Fruit fly (Drosophila melanogaster) whole organism, embryonic: ENCODE data around the gene prtp.

Experiments used
- ATbp ChIP-seq: fragments of 200-800 bp; sonication (Bioruptor generic); optimal IDR thresholded peaks from 2 replicates; lab custom pipeline; 2017; ENCODE audit warnings: missing biosample characterization, mild to moderate bottlenecking, missing genetic modification characterization, missing genetic modification reagents
- Abd-B ChIP-seq: fragments of 200-800 bp; sonication (Bioruptor generic); optimal IDR thresholded peaks from 2 replicates; lab custom pipeline; 2018; ENCODE audit warnings: missing biosample characterization, mild to moderate bottlenecking, missing genetic modification characterization, moderate library complexity
- Adf1 ChIP-seq: fragments of 200-800 bp; sonication (Bioruptor generic); IDR thresholded peaks from 2 replicates; pipeline ENCODE4 v1.3.6; 2022; ENCODE audit warnings: missing biosample characterization, missing genetic modification characterization
- BtbVII ChIP-seq: fragments of 200-800 bp; sonication (Bioruptor generic); optimal IDR thresholded peaks from 3 replicates; lab custom pipeline; 2017; ENCODE audit warnings: missing biosample characterization, mild to moderate bottlenecking, missing genetic modification characterization
- CG10543 ChIP-seq: fragments of 200-800 bp; sonication (Bioruptor generic); optimal IDR thresholded peaks from 3 replicates; lab custom pipeline; 2017; ENCODE audit warnings: missing biosample characterization, mild to moderate bottlenecking, missing genetic modification characterization, moderate library complexity
- CG11093 ChIP-seq: fragments of 200-800 bp; sonication (Bioruptor generic); IDR thresholded peaks from 3 replicates; pipeline ENCODE4 v1.3.6; 2022; ENCODE audit warnings: missing biosample characterization, missing genetic modification characterization
- CG12659 ChIP-seq: fragments of 200-800 bp; sonication (Bioruptor generic); optimal IDR thresholded peaks from 3 replicates; lab custom pipeline; 2017; ENCODE audit warnings: mild to moderate bottlenecking, missing biosample characterization, missing genetic modification reagents, missing genetic modification characterization
- CG12769 ChIP-seq: fragments of 200-800 bp; sonication (Bioruptor generic); optimal IDR thresholded peaks from 2 replicates; lab custom pipeline; 2019; ENCODE audit warnings: missing biosample characterization, mild to moderate bottlenecking, missing genetic modification characterization, moderate library complexity
- CG15514 ChIP-seq: fragments of 200-800 bp; sonication (Bioruptor generic); optimal IDR thresholded peaks from 3 replicates; lab custom pipeline; 2017; ENCODE audit warnings: missing biosample characterization, missing genetic modification characterization, mild to moderate bottlenecking, moderate library complexity, missing genetic modification reagents
- CG1603 ChIP-seq: fragments of 200-800 bp; sonication (Bioruptor generic); optimal IDR thresholded peaks from 2 replicates; lab custom pipeline; 2019; ENCODE audit warnings: missing biosample characterization, mild to moderate bottlenecking, missing genetic modification characterization, moderate library complexity
- CG17359 ChIP-seq: fragments of 200-800 bp; sonication (Bioruptor generic); optimal IDR thresholded peaks from 3 replicates; lab custom pipeline; 2018; ENCODE audit warnings: missing biosample characterization, mild to moderate bottlenecking, missing genetic modification characterization, moderate library complexity
- CG2120 ChIP-seq: fragments of 200-800 bp; sonication (Bioruptor generic); optimal IDR thresholded peaks from 3 replicates; lab custom pipeline; 2016; ENCODE audit warnings: missing biosample characterization, missing genetic modification characterization
- CG2678 ChIP-seq: fragments of 200-800 bp; sonication (Bioruptor generic); optimal IDR thresholded peaks from 3 replicates; lab custom pipeline; 2019; ENCODE audit warnings: missing biosample characterization, mild to moderate bottlenecking, missing genetic modification characterization, moderate library complexity
- CG42726 ChIP-seq: fragments of 200-800 bp; sonication (Bioruptor generic); IDR thresholded peaks from 2 replicates; pipeline ENCODE4 v1.3.6; 2022; ENCODE audit warnings: missing biosample characterization, missing genetic modification characterization; ENCODE audit not compliant: partially characterized antibody
- CG7271 ChIP-seq: fragments of 200-800 bp; sonication (Bioruptor generic); optimal IDR thresholded peaks from 2 replicates; lab custom pipeline; 2018; ENCODE audit warnings: missing biosample characterization, mild to moderate bottlenecking, missing genetic modification characterization, moderate library complexity
- CG8290 ChIP-seq, 3 experiments: fragments of 200-800 bp; sonication (Bioruptor generic); optimal IDR thresholded peaks; 2 replicates each; lab custom pipeline; 2016 to 2019; ENCODE audit warnings: missing biosample characterization in 3 of 3, missing genetic modification characterization in 3 of 3, mild to moderate bottlenecking in 2 of 3, moderate library complexity in 1 of 3
- CG9932 ChIP-seq: fragments of 200-800 bp; sonication (Bioruptor generic); IDR thresholded peaks from 2 replicates; pipeline ENCODE4 v1.3.6; 2022; ENCODE audit warnings: missing biosample characterization, missing genetic modification characterization
- CkIIα-i1 ChIP-seq: fragments of 200-800 bp; sonication (Bioruptor generic); IDR thresholded peaks from 2 replicates; pipeline ENCODE4 v1.3.6; 2022; ENCODE audit warnings: missing biosample characterization, missing genetic modification characterization
- D19A ChIP-seq: fragments of 200-800 bp; optimal IDR thresholded peaks from 3 replicates; lab custom pipeline; 2019; ENCODE audit warnings: missing biosample characterization, mild to moderate bottlenecking, missing genetic modification characterization, moderate library complexity
- Deaf1 ChIP-seq: fragments of 200-800 bp; optimal IDR thresholded peaks from 3 replicates; lab custom pipeline; 2019; ENCODE audit warnings: missing biosample characterization, mild to moderate bottlenecking, missing genetic modification characterization, moderate library complexity
- Dip2 ChIP-seq: fragments of 200-800 bp; sonication (Bioruptor generic); IDR thresholded peaks from 2 replicates; pipeline ENCODE4 v1.3.6; 2022; ENCODE audit warnings: missing biosample characterization, missing genetic modification characterization
- Dp ChIP-seq: fragments of 200-800 bp; sonication (Bioruptor generic); optimal IDR thresholded peaks from 2 replicates; lab custom pipeline; 2018; ENCODE audit warnings: missing biosample characterization, mild to moderate bottlenecking, missing genetic modification characterization, moderate library complexity
- Drgx ChIP-seq: fragments of 200-800 bp; sonication (Bioruptor generic); IDR thresholded peaks from 2 replicates; pipeline ENCODE4 v1.3.6; 2022; ENCODE audit warnings: missing biosample characterization, missing genetic modification characterization
- Fer2 ChIP-seq: fragments of 200-800 bp; sonication (Bioruptor generic); optimal IDR thresholded peaks from 2 replicates; lab custom pipeline; 2018; ENCODE audit warnings: missing biosample characterization, mild to moderate bottlenecking, missing genetic modification characterization, moderate library complexity
- GATAe ChIP-seq: fragments of 200-800 bp; sonication (Bioruptor generic); conservative IDR thresholded peaks from 2 replicates; pipeline ENCODE4 v1.3.6; 2022; ENCODE audit warnings: missing biosample characterization, missing genetic modification characterization
- HmgZ ChIP-seq: fragments of 200-800 bp; sonication (Bioruptor generic); optimal IDR thresholded peaks from 2 replicates; lab custom pipeline; 2018; ENCODE audit warnings: missing biosample characterization, mild to moderate bottlenecking, missing genetic modification characterization
- Hr3 ChIP-seq: fragments of 200-800 bp; sonication (Bioruptor generic); optimal IDR thresholded peaks from 3 replicates; lab custom pipeline; 2016; ENCODE audit warnings: missing biosample characterization, missing genetic modification characterization
- Med ChIP-seq: fragments of 200-800 bp; sonication (Bioruptor generic); peaks from one replicate; lab custom pipeline; 2016; ENCODE audit warnings: missing biosample characterization, missing genetic modification characterization, mild to moderate bottlenecking, inconsistent platforms, moderate library complexity
- Meics ChIP-seq: fragments of 200-800 bp; sonication (Bioruptor generic); optimal IDR thresholded peaks from 2 replicates; lab custom pipeline; 2017; ENCODE audit warnings: missing biosample characterization, mild to moderate bottlenecking, missing genetic modification characterization
- Mes4 ChIP-seq: fragments of 200-800 bp; sonication (Bioruptor generic); optimal IDR thresholded peaks from 2 replicates; lab custom pipeline; 2016; ENCODE audit warnings: missing biosample characterization, missing genetic modification characterization
- Nf-YA ChIP-seq: fragments of 200-800 bp; sonication (Bioruptor generic); IDR thresholded peaks from 2 replicates; pipeline ENCODE4 v1.3.6; 2022; ENCODE audit warnings: missing biosample characterization, missing genetic modification characterization
- Side ChIP-seq: fragments of 200-800 bp; sonication (Bioruptor generic); optimal IDR thresholded peaks from 2 replicates; lab custom pipeline; 2016; ENCODE audit warnings: missing biosample characterization, missing genetic modification characterization
- Taf1 ChIP-seq: fragments of 200-800 bp; sonication (Bioruptor generic); IDR thresholded peaks from 2 replicates; pipeline ENCODE4 v1.3.6; 2022; ENCODE audit warnings: missing biosample characterization, missing genetic modification characterization
- caup ChIP-seq: fragments of 200-800 bp; sonication (Bioruptor generic); optimal IDR thresholded peaks from 3 replicates; lab custom pipeline; 2017; ENCODE audit warnings: missing biosample characterization, mild to moderate bottlenecking, missing genetic modification characterization, moderate library complexity; ENCODE audit not compliant: severe bottlenecking
- chm ChIP-seq: fragments of 200-800 bp; sonication (Bioruptor generic); IDR thresholded peaks from 2 replicates; pipeline ENCODE4 v1.3.6; 2022; ENCODE audit warnings: missing biosample characterization, missing genetic modification characterization
- chn ChIP-seq: fragments of 200-800 bp; sonication (Bioruptor generic); optimal IDR thresholded peaks from 2 replicates; lab custom pipeline; 2016; ENCODE audit warnings: missing biosample characterization, missing genetic modification characterization
- ci ChIP-seq: fragments of 200-800 bp; sonication (Bioruptor generic); IDR thresholded peaks from 3 replicates; pipeline ENCODE4 v1.3.6; 2022; ENCODE audit warnings: missing biosample characterization, missing genetic modification characterization
- crol ChIP-seq: fragments of 200-800 bp; sonication (Bioruptor generic); IDR thresholded peaks from 2 replicates; pipeline ENCODE4 v1.3.6; 2022; ENCODE audit warnings: missing biosample characterization, missing genetic modification characterization
- ftz-f1 ChIP-seq: fragments of 200-800 bp; sonication (Bioruptor generic); optimal IDR thresholded peaks from 2 replicates; lab custom pipeline; 2016; ENCODE audit warnings: missing biosample characterization, missing genetic modification characterization
- gem ChIP-seq: fragments of 200-800 bp; sonication (Bioruptor generic); optimal IDR thresholded peaks from 2 replicates; lab custom pipeline; 2019; ENCODE audit warnings: missing biosample characterization, mild to moderate bottlenecking, missing genetic modification characterization, moderate library complexity
- lab ChIP-seq: fragments of 200-800 bp; sonication (Bioruptor generic); optimal IDR thresholded peaks from 3 replicates; lab custom pipeline; 2017; ENCODE audit warnings: missing biosample characterization, missing genetic modification characterization, mild to moderate bottlenecking, moderate library complexity, missing genetic modification reagents
- nom ChIP-seq: fragments of 200-800 bp; sonication (Bioruptor generic); optimal IDR thresholded peaks from 2 replicates; lab custom pipeline; 2017; ENCODE audit warnings: missing biosample characterization, missing genetic modification characterization, mild to moderate bottlenecking, moderate library complexity, missing genetic modification reagents
- oc ChIP-seq: fragments of 200-800 bp; sonication (Bioruptor generic); optimal IDR thresholded peaks from 2 replicates; lab custom pipeline; 2018; ENCODE audit warnings: missing biosample characterization, mild to moderate bottlenecking, missing genetic modification characterization, moderate library complexity
- prd ChIP-seq, 3 experiments: fragments of >200 bp in 2 of 3; fragments of 200-800 bp in 1 of 3; sonication (Bioruptor generic) in 1 of 3; optimal IDR thresholded peaks in 2 of 3; IDR thresholded peaks in 1 of 3; 2 replicates in 2 of 3; 3 replicates in 1 of 3; pipeline versions ENCODE4 v1.3.6 to Lab custom; 2017 to 2022; ENCODE audit warnings: missing biosample characterization in 1 of 3, missing genetic modification characterization in 1 of 3
- pzg ChIP-seq: fragments of 200-800 bp; sonication (Bioruptor generic); optimal IDR thresholded peaks from 3 replicates; lab custom pipeline; 2018; ENCODE audit warnings: missing biosample characterization, mild to moderate bottlenecking, missing genetic modification characterization, moderate library complexity
- sens ChIP-seq: fragments of 200-800 bp; sonication (Bioruptor generic); peaks from one replicate; lab custom pipeline; 2016; ENCODE audit warnings: missing biosample characterization, missing genetic modification characterization
- sens-2 ChIP-seq: fragments of 200-800 bp; sonication (Bioruptor generic); IDR thresholded peaks from 2 replicates; pipeline ENCODE4 v1.3.6; 2022; ENCODE audit warnings: missing biosample characterization, missing genetic modification characterization
- sob ChIP-seq: fragments of 200-800 bp; sonication (Bioruptor generic); IDR thresholded peaks from 2 replicates; pipeline ENCODE4 v1.3.6; 2022; ENCODE audit warnings: missing biosample characterization, missing genetic modification characterization
- yki ChIP-seq: fragments of >200 bp; optimal IDR thresholded peaks from 3 replicates; lab custom pipeline; 2018
- zen2 ChIP-seq: fragments of 200-800 bp; sonication (Bioruptor generic); IDR thresholded peaks from 3 replicates; pipeline ENCODE4 v1.3.6; 2022; ENCODE audit warnings: missing biosample characterization, missing genetic modification characterization; ENCODE audit not compliant: partially characterized antibody

The prtp gene

dm6 chrX:11683480-11683879, 33.1 kb upstream of the prtp start (continued):
- TF ChIP-seq sens (peak; percentile 18), CG15514 (peak; percentile 20), CG7271 (tag; lab: Kevin White, UChicago) (no peak), GATAe (GFP tag; lab: Robert Waterston, UW) (peak; percentile 54), Taf1 (GFP tag; lab: Robert Waterston, UW) (no peak), caup (peak; percentile 6), HmgZ (tag; lab: Kevin White, UChicago) (peak; percentile 26), lab (GFP tag; lab: Kevin White, UChicago) (peak; percentile 59), ci (GFP tag; lab: Robert Waterston, UW) (0 out of 3 replicates have a peak, but pooled peaks have one; percentile 30), CG10543 (GFP tag; lab: Kevin White, UChicago) (peak; percentile 71), CG12769 (tag; lab: Kevin White, UChicago) (peak; percentile 12), CG17359 (tag; lab: Kevin White, UChicago) (no peak), Drgx (GFP tag; lab: Robert Waterston, UW) (peak; percentile 35; the same call in 1 of the 2 replicates), Meics (GFP tag; lab: Kevin White, UChicago) (no peak), crol (GFP tag; lab: Robert Waterston, UW) (peak; percentile 73), oc (tag; lab: Kevin White, UChicago) (peak; percentile 35), Hr3 (GFP tag; lab: Kevin White, UChicago) (no peak), Dp (GFP tag; lab: Kevin White, UChicago) (no peak), CG42726 (no peak), yki (lab: Kevin White, UChicago) (no peak), chm (GFP tag; lab: Robert Waterston, UW) (peak; percentile 16; the same call in 1 of the 2 replicates), sens-2 (GFP tag; lab: Robert Waterston, UW) (no peak), Med (GFP tag; lab: Kevin White, UChicago) (peak; percentile 61), Mes4 (GFP tag; lab: Kevin White, UChicago) (no peak), Abd-B (no peak), ftz-f1 (GFP tag; lab: Kevin White, UChicago) (peak; percentile 28), Adf1 (GFP tag; lab: Robert Waterston, UW) (peak; percentile 89), pzg (no peak), CkIIα-i1 (no peak), BtbVII (GFP tag; lab: Kevin White, UChicago) (peak; percentile 4), Deaf1 (tag; lab: Kevin White, UChicago) (peak; percentile 85), chn (no peak), Fer2 (tag; lab: Kevin White, UChicago) (no peak)

- TF ChIP-seq D19A (tag; lab: Kevin White, UChicago) = peak; percentile 96
- peak; percentile 54 for TF ChIP-seq sens
- TF ChIP-seq Dip2 (GFP tag; lab: Robert Waterston, UW) = no peak
- TF ChIP-seq CG9932 (GFP tag; lab: Robert Waterston, UW) = 0 out of 2 replicates have a peak, but pooled peaks have one; percentile 28
- TF ChIP-seq ATbp (GFP tag; lab: Kevin White, UChicago) = peak; percentile 15
- no peak for TF ChIP-seq CG11093
- TF ChIP-seq CG2120 = peak; percentile 13
- TF ChIP-seq CG12659 (GFP tag; lab: Kevin White, UChicago) = peak; percentile 4
- TF ChIP-seq CG2678 (tag; lab: Kevin White, UChicago) = peak; percentile 14
- TF ChIP-seq prd (optimal IDR thresholded peaks at IDR 0.05; lab: Kevin White, UChicago) = no peak
- 0 out of 3 replicates have a peak, but pooled peaks have one; percentile 7 for TF ChIP-seq prd (GFP tag; IDR thresholded peaks at IDR 0.05; lab: Robert Waterston, UW)
- TF ChIP-seq CG8290 (GFP tag; optimal IDR thresholded peaks at IDR 0.05; lab: Kevin White, UChicago) = no peak
- TF ChIP-seq CG8290 (tag; optimal IDR thresholded peaks at IDR 0.05; lab: Kevin White, UChicago) = peak in 1 of 2 experiments; percentile 42
- TF ChIP-seq nom (GFP tag; lab: Kevin White, UChicago) = peak; percentile 68
- 0 out of 2 replicates have a peak, but pooled peaks have one; percentile 13 for TF ChIP-seq sob (GFP tag; lab: Robert Waterston, UW)
- peak; percentile 10 for TF ChIP-seq gem
- TF ChIP-seq Side (GFP tag; lab: Kevin White, UChicago) = no peak
- TF ChIP-seq crol (GFP tag; lab: Robert Waterston, UW) = no peak
- TF ChIP-seq CG17359 (tag; lab: Kevin White, UChicago) = peak; percentile 29
- TF ChIP-seq Nf-YA = no peak
- peak; percentile 22 for TF ChIP-seq CG1603 (tag; lab: Kevin White, UChicago)
- no peak for TF ChIP-seq zen2 (GFP tag; lab: Robert Waterston, UW)
These were observed 32.1 kb upstream of the prtp start for dm6 chrX:11684462-11684861.
